Worm (Caenorhabditis elegans) whole organism, early embryonic: ENCODE results near the gene mam-7.

ENCODE experiments used
- B0310.2 ChIP-seq: sonication (generic microtip); optimal IDR thresholded peaks from 2 replicates; lab custom pipeline; 2016; ENCODE audit warnings: mild to moderate bottlenecking, missing genetic modification characterization, missing compliant biosample characterization
- F13C5.2 ChIP-seq: sonication (generic microtip); optimal IDR thresholded peaks from 2 replicates; lab custom pipeline; 2017; ENCODE audit warnings: mild to moderate bottlenecking, missing genetic modification characterization, inconsistent platforms, missing compliant biosample characterization
- aly-1 ChIP-seq: sonication (generic microtip); optimal IDR thresholded peaks from 2 replicates; lab custom pipeline; 2016; ENCODE audit warnings: missing genetic modification characterization, missing compliant biosample characterization
- ama-1 ChIP-seq: fragments of 150-350 bp; optimal IDR thresholded peaks from 2 replicates; lab custom pipeline; 2014
- ceh-13 ChIP-seq: fragments of 200-800 bp; sonication (Bioruptor generic); optimal IDR thresholded peaks from 2 replicates; lab custom pipeline; 2018; ENCODE audit warnings: mild to moderate bottlenecking, missing genetic modification characterization, missing compliant biosample characterization
- ceh-36 ChIP-seq: sonication (generic microtip); optimal IDR thresholded peaks from 2 replicates; lab custom pipeline; 2016; ENCODE audit warnings: missing genetic modification characterization, inconsistent platforms, missing compliant biosample characterization
- ets-7 ChIP-seq: sonication (generic microtip); optimal IDR thresholded peaks from 2 replicates; lab custom pipeline; 2016; ENCODE audit warnings: missing genotype, missing genetic modification characterization, missing compliant biosample characterization
- flt-1 ChIP-seq: fragments of 200-800 bp; sonication (Bioruptor generic); IDR thresholded peaks from 2 replicates; pipeline ENCODE4 v1.3.6; 2022; ENCODE audit warnings: missing genetic modification characterization, missing compliant biosample characterization
- hmbx-1 ChIP-seq: sonication (generic microtip); optimal IDR thresholded peaks from 2 replicates; lab custom pipeline; 2016; ENCODE audit warnings: mild to moderate bottlenecking, missing genetic modification characterization, missing compliant biosample characterization
- hmg-4 ChIP-seq: fragments of 200-800 bp; sonication (Bioruptor generic); optimal IDR thresholded peaks from 2 replicates; lab custom pipeline; 2018; ENCODE audit warnings: mild to moderate bottlenecking, missing genetic modification characterization, missing compliant biosample characterization
- hnd-1 ChIP-seq: sonication (generic microtip); optimal IDR thresholded peaks from 2 replicates; lab custom pipeline; 2016; ENCODE audit warnings: missing genetic modification characterization, missing compliant biosample characterization
- pes-1 ChIP-seq: fragments of 200-800 bp; sonication (Bioruptor generic); IDR thresholded peaks from 2 replicates; pipeline ENCODE4 v1.3.6; 2022; ENCODE audit warnings: missing genetic modification reagents, missing genetic modification characterization, missing compliant biosample characterization
- scrt-1 ChIP-seq: fragments of 200-800 bp; sonication (Bioruptor generic); IDR thresholded peaks from 2 replicates; pipeline ENCODE4 v1.3.6; 2022; ENCODE audit warnings: missing genetic modification characterization, missing compliant biosample characterization
- sea-1 ChIP-seq: fragments of 200-800 bp; sonication (Bioruptor generic); conservative IDR thresholded peaks from 2 replicates; pipeline ENCODE4 v1.3.6; 2022; ENCODE audit warnings: missing genetic modification characterization, missing compliant biosample characterization
- tbx-11 ChIP-seq: fragments of 200-800 bp; sonication (Bioruptor generic); IDR thresholded peaks from 2 replicates; pipeline ENCODE4 v1.3.6; 2022; ENCODE audit warnings: missing genetic modification characterization, missing compliant biosample characterization
- tbx-37 ChIP-seq: fragments of 200-800 bp; sonication (Bioruptor generic); conservative IDR thresholded peaks from 2 replicates; pipeline ENCODE4 v1.3.6; 2022; ENCODE audit warnings: missing genetic modification reagents, missing genetic modification characterization, missing compliant biosample characterization
- tra-4 ChIP-seq: sonication (generic microtip); optimal IDR thresholded peaks from 2 replicates; lab custom pipeline; 2017; ENCODE audit warnings: missing genetic modification characterization, missing compliant biosample characterization

Gene mam-7

ce11 chrIII:9922310-9922709 is 29.4 kb downstream of the mam-7 start:
- TF ChIP-seq B0310.2 (tag; lab: Kevin White, UChicago) = no peak
- TF ChIP-seq tbx-11 = no peak
- no peak for TF ChIP-seq aly-1
- no peak for TF ChIP-seq flt-1
- TF ChIP-seq pes-1 (GFP tag; lab: Robert Waterston, UW) = no peak
- TF ChIP-seq ama-1 = no peak
- no peak for TF ChIP-seq tbx-37 (GFP tag; lab: Robert Waterston, UW)
- TF ChIP-seq scrt-1 (GFP tag; lab: Robert Waterston, UW) = no peak
- no peak for TF ChIP-seq hmg-4 (GFP tag; lab: Kevin White, UChicago)
- TF ChIP-seq tra-4 (tag; lab: Kevin White, UChicago) = no peak
- no peak for TF ChIP-seq F13C5.2 (tag; lab: Kevin White, UChicago)
- no peak for TF ChIP-seq ceh-13 (GFP tag; lab: Kevin White, UChicago)
- no peak for TF ChIP-seq ceh-36
- TF ChIP-seq sea-1 (GFP tag; lab: Robert Waterston, UW) = no peak
- no peak for TF ChIP-seq hnd-1 (tag; lab: Kevin White, UChicago)
- TF ChIP-seq hmbx-1 (tag; lab: Kevin White, UChicago) = no peak
- TF ChIP-seq ets-7 (tag; lab: Kevin White, UChicago) = no peak

- TF ChIP-seq B0310.2 (tag; lab: Kevin White, UChicago) (no peak), pes-1 (GFP tag; lab: Robert Waterston, UW) (no peak), ceh-36 (no peak), aly-1 (no peak), ets-7 (tag; lab: Kevin White, UChicago) (no peak), hmbx-1 (tag; lab: Kevin White, UChicago) (no peak), hnd-1 (tag; lab: Kevin White, UChicago) (no peak), F13C5.2 (tag; lab: Kevin White, UChicago) (no peak), tbx-11 (no peak), ceh-13 (GFP tag; lab: Kevin White, UChicago) (no peak), sea-1 (GFP tag; lab: Robert Waterston, UW) (no peak), tra-4 (tag; lab: Kevin White, UChicago) (no peak)
Observed at ce11 chrIII:9922874-9923273, 29.9 kb downstream of the mam-7 start, which contains the start of gene cbp-2. TSS of gene cbp-2 (plus strand) at chrIII:9923174.

- TF ChIP-seq ets-7 (tag; lab: Kevin White, UChicago) (no peak), tbx-11 (no peak)
Observed at ce11 chrIII:9926650-9927049, 33.7 kb downstream of the mam-7 start, which contains the start of gene ttr-3. TSS of gene ttr-3 (minus strand) at chrIII:9926750.

- TF ChIP-seq flt-1 (no peak), hmbx-1 (tag; lab: Kevin White, UChicago) (no peak), ceh-36 (no peak), tbx-37 (GFP tag; lab: Robert Waterston, UW) (no peak), tra-4 (tag; lab: Kevin White, UChicago) (no peak), aly-1 (no peak), sea-1 (GFP tag; lab: Robert Waterston, UW) (no peak)
Observed at ce11 chrIII:9927378-9927777, 34.4 kb downstream of the mam-7 start, which contains the start of gene ttr-2. TSS of gene ttr-2 (plus strand) at chrIII:9927769.

- TF ChIP-seq F13C5.2 (tag; lab: Kevin White, UChicago) = no peak
- no peak for TF ChIP-seq hmg-4 (GFP tag; lab: Kevin White, UChicago)
- TF ChIP-seq ets-7 (tag; lab: Kevin White, UChicago) = no peak
- TF ChIP-seq aly-1 = no peak
- TF ChIP-seq scrt-1 (GFP tag; lab: Robert Waterston, UW) = no peak
- no peak for TF ChIP-seq hmbx-1 (tag; lab: Kevin White, UChicago)
- no peak for TF ChIP-seq tbx-11
- no peak for TF ChIP-seq ama-1
- no peak for TF ChIP-seq pes-1 (GFP tag; lab: Robert Waterston, UW)
- TF ChIP-seq tbx-37 (GFP tag; lab: Robert Waterston, UW) = no peak
Observed at ce11 chrIII:9928777-9929176, 35.8 kb downstream of the mam-7 start, which contains the start of gene ttr-1. TSS of gene ttr-1 (plus strand) at chrIII:9929077.

ce11 chrIII:9929525-9929924 is 36.6 kb downstream of the mam-7 start:
- no peak for TF ChIP-seq scrt-1 (GFP tag; lab: Robert Waterston, UW)
- TF ChIP-seq ceh-36 = no peak
- no peak for TF ChIP-seq hmg-4 (GFP tag; lab: Kevin White, UChicago)
- no peak for TF ChIP-seq F13C5.2 (tag; lab: Kevin White, UChicago)
- TF ChIP-seq tbx-37 (GFP tag; lab: Robert Waterston, UW) = no peak
- no peak for TF ChIP-seq hnd-1 (tag; lab: Kevin White, UChicago)
- no peak for TF ChIP-seq tbx-11
- no peak for TF ChIP-seq ets-7 (tag; lab: Kevin White, UChicago)

ce11 chrIII:9930406-9930805 is 37.5 kb downstream of the mam-7 start:
- TF ChIP-seq hmg-4 (GFP tag; lab: Kevin White, UChicago) (no peak), hmbx-1 (tag; lab: Kevin White, UChicago) (no peak), ceh-13 (GFP tag; lab: Kevin White, UChicago) (no peak), pes-1 (GFP tag; lab: Robert Waterston, UW) (no peak), sea-1 (GFP tag; lab: Robert Waterston, UW) (no peak), tra-4 (tag; lab: Kevin White, UChicago) (no peak), flt-1 (no peak), tbx-37 (GFP tag; lab: Robert Waterston, UW) (no peak), ama-1 (no peak), F13C5.2 (tag; lab: Kevin White, UChicago) (no peak), scrt-1 (GFP tag; lab: Robert Waterston, UW) (no peak)

ce11 chrIII:9932091-9932490 is 39.1 kb downstream of the mam-7 start, which contains the start of gene dec-7:
TSS of gene dec-7 (plus strand) at chrIII:9932398.
- TF ChIP-seq tra-4 (tag; lab: Kevin White, UChicago) (no peak), pes-1 (GFP tag; lab: Robert Waterston, UW) (no peak), ceh-36 (no peak), hnd-1 (tag; lab: Kevin White, UChicago) (no peak), F13C5.2 (tag; lab: Kevin White, UChicago) (no peak), sea-1 (GFP tag; lab: Robert Waterston, UW) (no peak), aly-1 (no peak), ama-1 (no peak), flt-1 (no peak), hmbx-1 (tag; lab: Kevin White, UChicago) (no peak), scrt-1 (GFP tag; lab: Robert Waterston, UW) (no peak), B0310.2 (tag; lab: Kevin White, UChicago) (no peak), ets-7 (tag; lab: Kevin White, UChicago) (no peak), hmg-4 (GFP tag; lab: Kevin White, UChicago) (no peak), tbx-37 (GFP tag; lab: Robert Waterston, UW) (no peak)
